Fruit fly (Drosophila melanogaster): ENCODE results near the gene Act5C.

Gene Act5C

DNA sequence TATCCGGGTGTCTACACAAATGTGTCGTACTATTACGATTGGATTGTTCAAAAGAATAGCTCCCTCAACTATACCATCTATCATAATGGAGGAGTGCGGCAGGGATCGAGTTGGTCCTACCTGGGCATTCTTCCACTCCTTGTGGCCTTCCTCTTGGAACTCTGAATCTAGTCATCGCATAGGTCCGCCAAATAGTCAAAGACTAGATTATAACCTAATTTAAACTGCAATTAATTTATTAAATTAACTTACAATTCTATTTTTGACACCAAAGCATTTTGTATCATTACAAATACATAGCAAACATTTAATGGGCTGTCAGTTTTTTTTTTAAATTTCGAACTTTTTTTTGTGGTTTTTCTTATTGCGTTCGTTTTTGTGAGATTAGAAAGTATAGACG lies 49.3 kb downstream of the Act5C start, which contains the start of gene CG32755:
TSS of gene CG32755 (plus strand) at position 301 of the 400 bp plus-strand sequence.
- no peak for TF ChIP-seq spab (GFP tag; optimal IDR thresholded peaks at IDR 0.05)
- no peak for TF ChIP-seq CG34406 (GFP tag; optimal IDR thresholded peaks at IDR 0.05)
- TF ChIP-seq dsx (GFP tag; optimal IDR thresholded peaks at IDR 0.05; ENCODE audit: poor library complexity, severe bottlenecking), result no peak
- no peak for TF ChIP-seq Hr4 (GFP tag; optimal IDR thresholded peaks at IDR 0.05)
- no peak for TF ChIP-seq CG6163 (GFP tag; IDR thresholded peaks at IDR 0.05)
- TF ChIP-seq Smox (GFP tag; optimal IDR thresholded peaks at IDR 0.05), result no peak
- no peak for TF ChIP-seq CG3032 (tag; optimal IDR thresholded peaks at IDR 0.05)
- no peak for TF ChIP-seq CG11762 (GFP tag; optimal IDR thresholded peaks at IDR 0.05; ENCODE audit: insufficient read depth)
- TF ChIP-seq Lpt (GFP tag; optimal IDR thresholded peaks at IDR 0.05), result no peak
- no peak for TF ChIP-seq cyc (GFP tag; optimal IDR thresholded peaks at IDR 0.05)
- no peak for TF ChIP-seq fd85E (GFP tag; optimal IDR thresholded peaks at IDR 0.05)
- TF ChIP-seq Ets21C (GFP tag; optimal IDR thresholded peaks at IDR 0.05), result no peak
- no peak for TF ChIP-seq CG10669 (GFP tag; optimal IDR thresholded peaks at IDR 0.05)
- no peak for TF ChIP-seq svp (GFP tag)
- TF ChIP-seq CG9139 (GFP tag; optimal IDR thresholded peaks at IDR 0.05), result no peak
- TF ChIP-seq net (GFP tag; optimal IDR thresholded peaks at IDR 0.05), result no peak
- no peak for TF ChIP-seq dac (GFP tag; optimal IDR thresholded peaks at IDR 0.05)
- no peak for TF ChIP-seq Sox15 (GFP tag; optimal IDR thresholded peaks at IDR 0.05)

DNA sequence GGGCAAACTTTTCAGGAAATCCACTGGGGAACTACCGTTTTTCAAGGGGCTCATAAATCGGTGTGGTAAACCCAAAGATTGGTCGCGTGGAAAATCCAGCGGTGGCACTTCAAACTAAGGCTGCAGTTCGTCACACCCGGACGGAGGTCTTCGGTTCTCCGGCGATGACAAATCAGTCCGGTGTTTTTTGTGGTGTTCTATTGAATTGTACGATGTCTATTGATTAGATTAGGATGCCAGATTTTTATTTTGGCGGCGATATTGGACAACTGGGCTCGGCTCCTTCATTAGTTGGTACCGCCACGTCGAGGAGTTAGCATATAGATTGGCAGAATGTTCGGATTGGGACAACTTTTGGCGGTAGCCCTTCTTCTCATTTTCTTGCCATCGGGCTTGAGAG lies 51.6 kb downstream of the Act5C start, which contains the start of gene CG6048:
TSS of gene CG6048 (plus strand) at position 301 of the 400 bp plus-strand sequence.
- no peak for TF ChIP-seq Ets96B (tag; optimal IDR thresholded peaks at IDR 0.05)
- no peak for TF ChIP-seq fd59A (GFP tag; optimal IDR thresholded peaks at IDR 0.05)
- no peak for TF ChIP-seq CG4318 (GFP tag; optimal IDR thresholded peaks at IDR 0.05)
- no peak for TF ChIP-seq CG8119 (GFP tag; IDR thresholded peaks at IDR 0.05)
- no peak for TF ChIP-seq acj6 (GFP tag; optimal IDR thresholded peaks at IDR 0.05)
- no peak for TF ChIP-seq CG9139 (GFP tag; optimal IDR thresholded peaks at IDR 0.05)
- no peak for TF ChIP-seq Blimp-1 (GFP tag; optimal IDR thresholded peaks at IDR 0.05)
- no peak for TF ChIP-seq CG8632 (GFP tag; optimal IDR thresholded peaks at IDR 0.05)
- no peak for TF ChIP-seq vri (GFP tag; optimal IDR thresholded peaks at IDR 0.05)
- no peak for TF ChIP-seq net (GFP tag; optimal IDR thresholded peaks at IDR 0.05)
- no peak for TF ChIP-seq esn (GFP tag; optimal IDR thresholded peaks at IDR 0.05)
- TF ChIP-seq ss (GFP tag; optimal IDR thresholded peaks at IDR 0.05), result no peak
- no peak for TF ChIP-seq lz (GFP tag; optimal IDR thresholded peaks at IDR 0.05)
- no peak for TF ChIP-seq CG6808 (GFP tag; optimal IDR thresholded peaks at IDR 0.05)
- TF ChIP-seq eg (GFP tag; IDR thresholded peaks at IDR 0.05), result no peak
- no peak for TF ChIP-seq Hr4 (GFP tag; optimal IDR thresholded peaks at IDR 0.05)
- TF ChIP-seq Lpt (GFP tag; optimal IDR thresholded peaks at IDR 0.05), result no peak
- TF ChIP-seq Hr39 (GFP tag; optimal IDR thresholded peaks at IDR 0.05), result no peak
- no peak for TF ChIP-seq achi (GFP tag; optimal IDR thresholded peaks at IDR 0.05)
- TF ChIP-seq CG10669 (GFP tag; optimal IDR thresholded peaks at IDR 0.05), result no peak
